Fruit fly (Drosophila melanogaster): ENCODE measurements around the gene CG42818.

CG42818 gene

dm6 chr2L:16286360-16287005 lies 44.7 kb downstream of the CG42818 start (continued):
- peak; percentile 88 for TF ChIP-seq grau (tag; optimal IDR thresholded peaks at IDR 0.05)
- TF ChIP-seq gcm2 (GFP tag; optimal IDR thresholded peaks at IDR 0.05) = peak; percentile 63
- no peak for TF ChIP-seq CG14441 (GFP tag; IDR thresholded peaks at IDR 0.05)
- peak; percentile 79 for TF ChIP-seq trem (tag; optimal IDR thresholded peaks at IDR 0.05)
- TF ChIP-seq cad (GFP tag; optimal IDR thresholded peaks at IDR 0.05) = no peak
- TF ChIP-seq TFAM (GFP tag; optimal IDR thresholded peaks at IDR 0.05) = peak; percentile 71
- TF ChIP-seq CG31441 (GFP tag; IDR thresholded peaks at IDR 0.05) = no peak
- no peak for TF ChIP-seq CG10431 (GFP tag; optimal IDR thresholded peaks at IDR 0.05)
- peak; percentile 84 for TF ChIP-seq CG4854 (GFP tag; optimal IDR thresholded peaks at IDR 0.05)
- TF ChIP-seq pfk (GFP tag; optimal IDR thresholded peaks at IDR 0.05) = peak; percentile 97
- TF ChIP-seq CG12769 (tag; optimal IDR thresholded peaks at IDR 0.05) = peak; percentile 73
- peak; percentile 73; the same call in 1 of the 3 replicates for TF ChIP-seq CG7357 (GFP tag; IDR thresholded peaks at IDR 0.05)
- TF ChIP-seq PHDP (tag; optimal IDR thresholded peaks at IDR 0.05) = peak; percentile 88
- TF ChIP-seq nerfin-1 (tag; optimal IDR thresholded peaks at IDR 0.05) = peak; percentile 52
- peak; percentile 73 for TF ChIP-seq CG18011 (GFP tag; optimal IDR thresholded peaks at IDR 0.05)
- no peak for TF ChIP-seq CG9215 (GFP tag; IDR thresholded peaks at IDR 0.05)
- no peak for TF ChIP-seq Kr (GFP tag; optimal IDR thresholded peaks at IDR 0.05)
- no peak for TF ChIP-seq ro (GFP tag; IDR thresholded peaks at IDR 0.05)
- peak; percentile 84 for TF ChIP-seq bcd (GFP tag; optimal IDR thresholded peaks at IDR 0.05)
- TF ChIP-seq C15 (GFP tag; IDR thresholded peaks at IDR 0.05) = no peak
- TF ChIP-seq tup (GFP tag; optimal IDR thresholded peaks at IDR 0.05) = no peak
- peak; percentile 90 for TF ChIP-seq CG12391 (tag; optimal IDR thresholded peaks at IDR 0.05)
- TF ChIP-seq cwo (GFP tag; optimal IDR thresholded peaks at IDR 0.05) = peak; percentile 86
- TF ChIP-seq MBD-R2 (GFP tag; IDR thresholded peaks at IDR 0.05) = no peak
- no peak for TF ChIP-seq unc-4 (GFP tag; IDR thresholded peaks at IDR 0.05; ENCODE audit: partially characterized antibody)
- TF ChIP-seq twi (tag; optimal IDR thresholded peaks at IDR 0.05) = peak; percentile 63
- TF ChIP-seq CG17328 (GFP tag; IDR thresholded peaks at IDR 0.05) = no peak
- TF ChIP-seq oc (tag; optimal IDR thresholded peaks at IDR 0.05) = peak; percentile 48
- no peak for TF ChIP-seq mld (GFP tag; IDR thresholded peaks at IDR 0.05; ENCODE audit: partially characterized antibody)
- TF ChIP-seq ash1 (GFP tag; optimal IDR thresholded peaks at IDR 0.05) = peak; percentile 48
- TF ChIP-seq H15 (GFP tag; IDR thresholded peaks at IDR 0.05) = no peak
- TF ChIP-seq mam (GFP tag; optimal IDR thresholded peaks at IDR 0.05) = peak; percentile 83
- TF ChIP-seq CG4328 (GFP tag; optimal IDR thresholded peaks at IDR 0.05) = peak; percentile 71
- TF ChIP-seq emc (GFP tag; optimal IDR thresholded peaks at IDR 0.05) = peak; percentile 61
- TF ChIP-seq sc (optimal IDR thresholded peaks at IDR 0.05) = no peak
- peak; percentile 68 for TF ChIP-seq sc (GFP tag; optimal IDR thresholded peaks at IDR 0.05)
- no peak for TF ChIP-seq rib (GFP tag; IDR thresholded peaks at IDR 0.05)
- no peak for TF ChIP-seq chinmo (GFP tag; IDR thresholded peaks at IDR 0.05; ENCODE audit: partially characterized antibody)
- TF ChIP-seq CG7786 (GFP tag; optimal IDR thresholded peaks at IDR 0.05) = peak; percentile 81
- peak; percentile 61 for TF ChIP-seq disco-r (GFP tag; optimal IDR thresholded peaks at IDR 0.05)
- peak; percentile 75 for TF ChIP-seq mirr (GFP tag; optimal IDR thresholded peaks at IDR 0.05)
- TF ChIP-seq Gug (GFP tag; IDR thresholded peaks at IDR 0.05) = peak; percentile 91
- TF ChIP-seq peb (GFP tag; IDR thresholded peaks at IDR 0.05) = no peak
- TF ChIP-seq seq (GFP tag; IDR thresholded peaks at IDR 0.05) = no peak
- TF ChIP-seq dmrt11E (tag; optimal IDR thresholded peaks at IDR 0.05) = peak; percentile 81
- peak; percentile 87 for TF ChIP-seq CG7839 (tag; optimal IDR thresholded peaks at IDR 0.05)
- TF ChIP-seq CG2678 (tag; optimal IDR thresholded peaks at IDR 0.05) = peak; percentile 91
- peak; percentile 66 for TF ChIP-seq Max (GFP tag; optimal IDR thresholded peaks at IDR 0.05)
- peak; percentile 49 for TF ChIP-seq CG17568 (GFP tag; optimal IDR thresholded peaks at IDR 0.05)
- TF ChIP-seq Taf1 (GFP tag; IDR thresholded peaks at IDR 0.05) = no peak
- TF ChIP-seq Sin3A (optimal IDR thresholded peaks at IDR 0.05) = no peak
